Worm (Caenorhabditis elegans) whole organism, young adult: ENCODE results near the gene srh-2.
"Not testable (repeated sequence)": the region's sequence is repeated elsewhere in the genome, so short reads cannot be mapped to it uniquely, and the experiment has no call there.

Experiments
- B0261.1 ChIP-seq: sonication (generic microtip); optimal IDR thresholded peaks from 2 replicates; lab custom pipeline; 2016; ENCODE audit warnings: mild to moderate bottlenecking, missing genetic modification characterization, moderate library complexity, missing compliant biosample characterization
- D2030.7 ChIP-seq: fragments of 200-800 bp; sonication (Bioruptor generic); IDR thresholded peaks from 2 replicates; pipeline ENCODE4 v1.3.6; 2022; ENCODE audit warnings: missing genetic modification reagents, missing genetic modification characterization, missing compliant biosample characterization
- F23B12.7 ChIP-seq: sonication (generic microtip); optimal IDR thresholded peaks from 2 replicates; lab custom pipeline; 2017; ENCODE audit warnings: missing genetic modification characterization, mild to moderate bottlenecking, missing compliant biosample characterization, antibody characterized with exemption, moderate library complexity; ENCODE audit not compliant: insufficient read depth
- F37B4.10 ChIP-seq: fragments of 200-800 bp; sonication (Bioruptor generic); IDR thresholded peaks from 2 replicates; pipeline ENCODE4 v1.3.6; 2022; ENCODE audit warnings: missing genetic modification characterization, missing compliant biosample characterization
- F39B2.1 ChIP-seq: fragments of 200-800 bp; sonication (Bioruptor generic); IDR thresholded peaks from 2 replicates; pipeline ENCODE4 v1.3.6; 2022; ENCODE audit warnings: missing genetic modification reagents, missing genetic modification characterization, missing compliant biosample characterization
- F55B11.4 ChIP-seq: sonication (generic microtip); optimal IDR thresholded peaks from 2 replicates; lab custom pipeline; 2016; ENCODE audit warnings: missing compliant biosample characterization, missing genetic modification characterization, borderline replicate concordance; ENCODE audit not compliant: insufficient read depth
- T07F8.4 ChIP-seq: sonication (generic microtip); optimal IDR thresholded peaks from 2 replicates; lab custom pipeline; 2016; ENCODE audit warnings: mild to moderate bottlenecking, missing genetic modification characterization, moderate library complexity, missing compliant biosample characterization
- Y79H2A.3 ChIP-seq: fragments of 200-800 bp; sonication (Bioruptor generic); conservative IDR thresholded peaks from 2 replicates; pipeline ENCODE4 v1.3.6; 2022; ENCODE audit warnings: missing genetic modification reagents, missing genetic modification characterization, missing compliant biosample characterization
- Y95B8A.8 ChIP-seq: fragments of 200-800 bp; sonication (Bioruptor generic); IDR thresholded peaks from 2 replicates; pipeline ENCODE4 v1.3.6; 2022; ENCODE audit warnings: missing genetic modification reagents, missing genetic modification characterization, missing compliant biosample characterization
- ZK185.1 ChIP-seq: sonication (generic microtip); optimal IDR thresholded peaks from 2 replicates; lab custom pipeline; 2016; ENCODE audit warnings: mild to moderate bottlenecking, missing genetic modification characterization, missing compliant biosample characterization; ENCODE audit not compliant: poor library complexity, severe bottlenecking
- akir-1 ChIP-seq: fragments of 200-800 bp; sonication (Bioruptor generic); optimal IDR thresholded peaks from 2 replicates; lab custom pipeline; 2018; ENCODE audit warnings: mild to moderate bottlenecking, missing genetic modification characterization, moderate library complexity, missing compliant biosample characterization
- ama-1 ChIP-seq, 3 experiments: fragments of 150-350 bp in 1 of 3; sonication (generic microtip) in 2 of 3; optimal IDR thresholded peaks; 2 replicates each; lab custom pipeline; 2014 to 2018; ENCODE audit warnings: missing biosample characterization in 2 of 3, missing genetic modification characterization in 2 of 3, missing genetic modification reagents in 2 of 3
- aptf-3 ChIP-seq: fragments of 200-800 bp; sonication (Bioruptor generic); IDR thresholded peaks from 2 replicates; pipeline ENCODE4 v1.3.6; 2022; ENCODE audit warnings: missing genetic modification characterization, missing compliant biosample characterization
- attf-3 ChIP-seq: fragments of 200-800 bp; sonication (Bioruptor generic); conservative IDR thresholded peaks from 2 replicates; pipeline ENCODE4 v1.3.6; 2022; ENCODE audit warnings: missing genetic modification reagents, missing genetic modification characterization, missing compliant biosample characterization
- ceh-58 ChIP-seq: fragments of 200-800 bp; sonication (Bioruptor generic); IDR thresholded peaks from 2 replicates; pipeline ENCODE4 v1.3.6; 2022; ENCODE audit warnings: missing genetic modification characterization, missing compliant biosample characterization
- ekl-4 ChIP-seq: fragments of 200-800 bp; sonication (Bioruptor generic); IDR thresholded peaks from 2 replicates; pipeline ENCODE4 v1.3.6; 2022; ENCODE audit warnings: missing genetic modification reagents, missing genetic modification characterization, missing compliant biosample characterization
- fkh-3 ChIP-seq: sonication (generic microtip); optimal IDR thresholded peaks from 2 replicates; lab custom pipeline; 2016; ENCODE audit warnings: mild to moderate bottlenecking, missing genetic modification characterization, missing compliant biosample characterization
- him-1 ChIP-seq: sonication (generic microtip); optimal IDR thresholded peaks from 2 replicates; lab custom pipeline; 2016; ENCODE audit warnings: missing genotype, missing genetic modification reagents, missing genetic modification characterization, missing compliant biosample characterization
- hmg-1.2 ChIP-seq: fragments of 200-800 bp; sonication (Bioruptor generic); IDR thresholded peaks from 2 replicates; pipeline ENCODE4 v1.3.6; 2022; ENCODE audit warnings: missing genetic modification reagents, missing genetic modification characterization, missing compliant biosample characterization
- lin-26 ChIP-seq: fragments of 200-800 bp; sonication (Bioruptor generic); IDR thresholded peaks from 2 replicates; pipeline ENCODE4 v1.3.6; 2022; ENCODE audit warnings: missing genetic modification reagents, missing genetic modification characterization, missing compliant biosample characterization
- lsy-27 ChIP-seq: sonication (generic microtip); optimal IDR thresholded peaks from 2 replicates; lab custom pipeline; 2017; ENCODE audit warnings: missing genetic modification characterization, mild to moderate bottlenecking, missing compliant biosample characterization, antibody characterized with exemption, missing genotype, borderline replicate concordance; ENCODE audit not compliant: insufficient read depth
- nfya-1 ChIP-seq: sonication (generic microtip); optimal IDR thresholded peaks from 2 replicates; lab custom pipeline; 2017; ENCODE audit warnings: antibody characterized with exemption, missing compliant biosample characterization, missing genetic modification characterization, borderline replicate concordance; ENCODE audit not compliant: insufficient read depth
- nhr-80 ChIP-seq: sonication (generic microtip); optimal IDR thresholded peaks from 2 replicates; lab custom pipeline; 2016; ENCODE audit warnings: missing genetic modification characterization, missing compliant biosample characterization
- nhr-90 ChIP-seq: sonication (generic microtip); optimal IDR thresholded peaks from 2 replicates; lab custom pipeline; 2016; ENCODE audit warnings: missing genotype, mild to moderate bottlenecking, missing genetic modification characterization, missing compliant biosample characterization
- rpc-1 ChIP-seq, 2 experiments: fragments of 150-350 bp in 1 of 2; sonication (generic microtip) in 1 of 2; optimal IDR thresholded peaks; 2 replicates each; lab custom pipeline; 2014 to 2018; ENCODE audit warnings: missing biosample characterization in 1 of 2, missing genetic modification characterization in 1 of 2, missing genetic modification reagents in 1 of 2, missing genotype in 1 of 2
- tbp1 ChIP-seq: fragments of 200-800 bp; sonication (Bioruptor generic); optimal IDR thresholded peaks from 2 replicates; lab custom pipeline; 2018; ENCODE audit warnings: mild to moderate bottlenecking, missing genetic modification characterization, missing compliant biosample characterization
- ztf-25 ChIP-seq: fragments of 200-800 bp; sonication (Bioruptor generic); IDR thresholded peaks from 2 replicates; pipeline ENCODE4 v1.3.6; 2022; ENCODE audit warnings: missing genetic modification reagents, missing genetic modification characterization, missing compliant biosample characterization

Gene srh-2

DNA sequence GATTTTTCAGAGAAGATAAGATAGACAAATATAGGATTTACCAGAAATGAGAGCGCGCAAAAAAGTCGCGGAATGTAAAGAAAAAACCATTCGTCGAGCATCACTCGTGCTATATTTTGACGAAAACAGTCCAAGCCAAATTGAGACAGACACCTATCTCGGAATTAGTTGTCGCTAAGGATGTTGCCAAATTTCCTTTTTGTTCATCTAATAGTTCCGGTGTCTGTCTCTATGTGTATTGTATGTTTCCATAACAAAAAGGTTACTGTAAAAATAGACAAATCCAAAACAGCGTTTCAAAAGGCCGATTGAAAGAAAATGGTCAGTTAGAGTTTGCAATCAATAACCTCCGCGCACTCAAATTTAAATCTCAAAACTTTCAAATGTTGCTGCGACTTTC lies 33.5 kb upstream of the srh-2 start, which contains the start of gene srj-53:
TSS of gene srj-53 (minus strand) at position 101 of the 400 bp plus-strand sequence.
- no peak for TF ChIP-seq F55B11.4 (tag; lab: Kevin White, UChicago)

DNA sequence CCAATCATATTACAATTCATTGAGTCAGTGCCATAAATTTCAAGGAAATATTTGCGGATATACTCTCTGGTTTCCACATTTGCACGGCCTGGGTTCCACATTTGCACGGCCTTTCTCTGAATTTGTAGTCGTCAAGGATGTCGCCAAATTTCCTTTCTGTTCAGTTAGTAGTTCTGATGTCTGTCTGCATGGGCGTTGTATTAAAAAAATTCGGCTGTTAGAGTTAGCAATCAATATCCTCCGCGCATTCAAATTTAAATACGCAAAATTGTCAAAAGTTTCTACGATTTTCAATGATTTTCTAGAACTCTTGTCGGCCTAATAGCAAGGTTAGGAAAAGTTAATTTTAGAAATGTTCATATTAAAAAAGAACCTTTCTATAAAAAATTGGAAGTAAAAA lies 32.2 kb upstream of the srh-2 start, which contains the start of gene srj-52:
TSS of gene srj-52 (minus strand) at position 101 of the 400 bp plus-strand sequence.
- TF ChIP-seq aptf-3 (no peak), lsy-27 (tag; lab: Kevin White, UChicago) (no peak), Y79H2A.3 (no peak), attf-3 (GFP tag; lab: Robert Waterston, UW) (no peak), ama-1 (optimal IDR thresholded peaks at IDR 0.05; lab: Kevin White, UChicago) (no peak), ama-1 (GFP tag; optimal IDR thresholded peaks at IDR 0.05; lab: Kevin White, UChicago) (no peak), F39B2.1 (GFP tag; lab: Robert Waterston, UW) (no peak), ceh-58 (GFP tag; lab: Robert Waterston, UW) (no peak), him-1 (tag; lab: Kevin White, UChicago) (no peak), F37B4.10 (no peak), akir-1 (no peak), nfya-1 (no peak), ZK185.1 (no peak), nhr-90 (tag; lab: Kevin White, UChicago) (no peak)

DNA sequence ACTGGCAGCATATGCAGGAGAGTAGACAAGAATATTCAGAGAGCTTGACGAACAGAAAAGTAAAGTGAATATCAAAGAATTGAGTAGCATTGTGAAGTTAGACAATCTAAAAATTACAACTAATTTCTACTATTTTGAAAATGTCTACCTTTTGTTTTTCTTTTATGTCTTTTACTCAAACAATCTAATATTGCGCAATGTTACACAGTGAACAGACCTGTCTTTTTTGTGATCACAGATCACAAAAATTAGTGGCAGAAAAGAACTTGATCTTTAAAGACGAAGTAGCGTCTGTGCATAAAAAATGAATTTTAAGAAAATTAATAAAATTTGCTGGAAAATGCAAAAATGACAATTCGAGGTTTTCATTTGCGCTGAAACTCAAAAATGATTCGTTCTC lies 29.1 kb upstream of the srh-2 start:
- TF ChIP-seq F37B4.10 (no peak), fkh-3 (no peak), Y95B8A.8 (no peak), lin-26 (GFP tag; lab: Robert Waterston, UW) (no peak)

DNA sequence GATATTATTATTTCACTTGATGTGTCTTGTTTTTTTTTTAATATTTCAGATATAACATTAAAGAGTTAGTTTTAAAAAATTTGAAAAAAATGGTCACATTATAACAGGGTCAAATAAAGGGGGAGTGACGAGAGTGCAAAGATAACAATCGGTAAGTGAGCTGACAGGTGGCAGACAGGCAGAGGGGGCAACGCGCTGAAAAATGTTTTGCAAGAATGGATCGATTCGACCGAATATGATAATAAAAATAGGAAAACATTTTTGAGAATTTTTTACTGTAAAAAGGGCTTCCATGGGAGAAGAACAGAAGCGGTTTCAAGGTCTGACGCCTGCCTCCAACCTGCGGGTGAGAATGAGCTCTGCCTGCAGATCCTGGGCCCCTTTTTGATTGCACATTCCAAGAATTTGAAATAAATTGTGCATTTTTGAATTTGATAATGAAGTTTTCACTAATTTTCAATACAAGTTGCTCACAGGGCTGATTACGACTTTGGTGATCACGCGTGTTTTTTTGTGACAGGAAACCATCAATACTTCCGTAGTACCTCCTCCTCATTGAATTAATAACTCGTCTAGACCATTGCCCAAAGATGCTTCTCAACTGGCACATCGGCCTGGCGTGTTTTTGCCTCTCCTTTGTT lies 28.5 kb upstream of the srh-2 start, which contains the start of the genes ugt-29 and srx-5:
TSS of gene ugt-29 (minus strand) at position 101 of the 641 bp plus-strand sequence.
TSS of gene srx-5 (plus strand) at position 591 of the 641 bp plus-strand sequence.
- TF ChIP-seq ekl-4 (GFP tag; lab: Robert Waterston, UW) (no peak), nhr-80 (tag; lab: Kevin White, UChicago) (peak; percentile 39)

DNA sequence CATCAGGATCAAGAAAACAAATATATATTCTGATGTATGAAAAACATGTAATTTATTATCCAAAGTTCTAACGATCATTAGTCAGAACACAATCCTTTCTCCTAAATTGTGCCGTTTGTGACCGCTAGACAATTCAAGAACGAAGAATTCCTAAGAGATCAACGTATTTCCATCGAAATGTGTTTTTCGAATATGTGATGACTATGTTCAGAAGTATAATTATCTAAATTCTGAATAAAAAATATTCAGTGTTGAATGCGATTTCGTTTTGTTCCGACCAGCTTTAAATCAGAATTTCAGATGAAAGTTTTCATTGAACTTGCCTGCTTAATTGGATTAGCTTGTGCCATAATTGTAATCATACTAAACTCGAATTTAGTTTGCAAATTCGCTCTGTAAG lies 25.8 kb upstream of the srh-2 start, which contains the start of gene srbc-37:
TSS of gene srbc-37 (plus strand) at position 301 of the 400 bp plus-strand sequence.
- no peak for TF ChIP-seq T07F8.4 (tag; lab: Kevin White, UChicago)
- TF ChIP-seq rpc-1 (optimal IDR thresholded peaks at IDR 0.05; lab: Kevin White, UChicago): no peak
- no peak for TF ChIP-seq rpc-1 (tag; optimal IDR thresholded peaks at IDR 0.05; lab: Kevin White, UChicago)
- no peak for TF ChIP-seq F39B2.1 (GFP tag; lab: Robert Waterston, UW)
- no peak for TF ChIP-seq hmg-1.2 (GFP tag; lab: Robert Waterston, UW)
- no peak for TF ChIP-seq F23B12.7 (tag; lab: Kevin White, UChicago)
- no peak for TF ChIP-seq nhr-90 (tag; lab: Kevin White, UChicago)

DNA sequence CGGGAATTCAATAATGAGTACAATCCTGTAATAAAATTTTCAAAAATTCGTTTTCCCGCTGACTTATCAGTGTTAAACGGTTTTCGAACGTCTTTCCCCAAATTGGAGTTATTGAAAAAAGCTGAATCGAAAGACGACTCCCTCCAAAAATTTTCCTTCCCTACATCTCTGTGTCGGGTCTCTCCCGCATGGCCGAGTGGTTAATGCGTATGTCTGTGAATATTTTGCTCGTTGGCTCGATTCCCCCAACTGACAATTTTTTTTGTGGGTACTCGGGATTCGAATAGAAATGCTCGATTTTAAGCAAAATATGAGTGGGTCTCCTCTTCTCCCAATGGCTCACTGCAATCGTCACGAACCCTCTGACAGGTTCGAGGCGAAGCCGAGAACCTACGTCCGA lies 21.7 kb upstream of the srh-2 start:
- TF ChIP-seq D2030.7 (GFP tag; lab: Robert Waterston, UW) (peak; percentile 26; the same call in 1 of the 2 replicates), ztf-25 (GFP tag; lab: Robert Waterston, UW) (peak; percentile 67; the same call in 1 of the 2 replicates), B0261.1 (tag; lab: Kevin White, UChicago) (peak; percentile 54), rpc-1 (tag; optimal IDR thresholded peaks at IDR 0.05; lab: Kevin White, UChicago) (peak; percentile 50), tbp1 (GFP tag; lab: Kevin White, UChicago) (peak; percentile 82), aptf-3 (0 out of 2 replicates have a peak, but pooled peaks have one; percentile 31), lin-26 (GFP tag; lab: Robert Waterston, UW) (peak; percentile 87)
- TF ChIP-seq rpc-1 (optimal IDR thresholded peaks at IDR 0.05; lab: Kevin White, UChicago): not testable (repeated sequence)
